Worm (Caenorhabditis elegans) whole organism, L2 larva: ENCODE results near the gene such-1.

Source experiments
- C34F6.9 ChIP-seq: fragments of 150-350 bp; optimal IDR thresholded peaks from 2 replicates; lab custom pipeline; 2014; ENCODE audit warnings: missing biosample characterization, missing genetic modification characterization
- Y55F3AM.14 ChIP-seq: fragments of 200-800 bp; sonication (Bioruptor generic); optimal IDR thresholded peaks from 2 replicates; lab custom pipeline; 2018; ENCODE audit warnings: mild to moderate bottlenecking, missing genetic modification characterization, missing compliant biosample characterization
- ZK546.5 ChIP-seq: sonication (generic microtip); optimal IDR thresholded peaks from 2 replicates; lab custom pipeline; 2017; ENCODE audit warnings: missing biosample characterization, missing genetic modification characterization
- ama-1 ChIP-seq: fragments of 150-350 bp; optimal IDR thresholded peaks from 2 replicates; lab custom pipeline; 2018; ENCODE audit warnings: inconsistent platforms
- blmp-1 ChIP-seq: sonication (generic microtip); optimal IDR thresholded peaks from 2 replicates; lab custom pipeline; 2017; ENCODE audit warnings: missing genetic modification characterization, mild to moderate bottlenecking, missing compliant biosample characterization, antibody characterized with exemption, moderate library complexity; ENCODE audit not compliant: insufficient read depth
- ceh-16 ChIP-seq: fragments of 150-350 bp; optimal IDR thresholded peaks from 2 replicates; lab custom pipeline; 2014; ENCODE audit warnings: missing biosample characterization, missing genetic modification characterization
- ceh-82 ChIP-seq: fragments of 150-350 bp; optimal IDR thresholded peaks from 2 replicates; lab custom pipeline; 2014; ENCODE audit warnings: missing biosample characterization, missing genetic modification characterization
- crh-2 ChIP-seq: sonication (generic microtip); optimal IDR thresholded peaks from 2 replicates; lab custom pipeline; 2017; ENCODE audit warnings: missing biosample characterization, missing genetic modification characterization
- dmd-4 ChIP-seq: sonication (generic microtip); optimal IDR thresholded peaks from 2 replicates; lab custom pipeline; 2017; ENCODE audit warnings: missing biosample characterization, missing genetic modification characterization
- elt-1 ChIP-seq: fragments of 150-350 bp; optimal IDR thresholded peaks from 2 replicates; lab custom pipeline; 2014; ENCODE audit warnings: missing biosample characterization, missing genetic modification characterization
- fos-1 ChIP-seq: fragments of 150-350 bp; optimal IDR thresholded peaks from 2 replicates; lab custom pipeline; 2014; ENCODE audit warnings: missing biosample characterization, missing genetic modification characterization
- gmeb-1 ChIP-seq: fragments of 150-350 bp; optimal IDR thresholded peaks from 2 replicates; lab custom pipeline; 2014; ENCODE audit warnings: missing biosample characterization, missing genetic modification characterization
- lin-11 ChIP-seq: fragments of 150-350 bp; sonication (generic microtip); optimal IDR thresholded peaks from 2 replicates; lab custom pipeline; 2014; ENCODE audit warnings: missing biosample characterization, missing genetic modification characterization, inconsistent platforms, mixed read lengths
- lin-13 ChIP-seq: fragments of 150-350 bp; optimal IDR thresholded peaks from 2 replicates; lab custom pipeline; 2014; ENCODE audit warnings: missing biosample characterization, missing genetic modification reagents, missing genetic modification characterization
- lin-39 ChIP-seq: fragments of 150-350 bp; optimal IDR thresholded peaks from 2 replicates; lab custom pipeline; 2014; ENCODE audit warnings: missing biosample characterization, missing genetic modification reagents, missing genetic modification characterization
- lsy-2 ChIP-seq, 2 experiments: fragments of 150-350 bp in 1 of 2; sonication (generic microtip) in 1 of 2; optimal IDR thresholded peaks; 2 replicates each; lab custom pipeline; 2014 to 2017; ENCODE audit warnings: missing biosample characterization in 2 of 2, missing genetic modification characterization in 2 of 2
- mab-5 ChIP-seq: fragments of 150-350 bp; optimal IDR thresholded peaks from 2 replicates; lab custom pipeline; 2014; ENCODE audit warnings: missing biosample characterization, missing genetic modification characterization
- mbf-1 ChIP-seq: sonication (generic microtip); optimal IDR thresholded peaks from 2 replicates; lab custom pipeline; 2017; ENCODE audit warnings: missing biosample characterization, missing genetic modification characterization
- mdl-1 ChIP-seq, 2 experiments: fragments of 150-350 bp in 1 of 2; sonication (generic microtip) in 1 of 2; optimal IDR thresholded peaks; 2 replicates each; lab custom pipeline; 2017; ENCODE audit warnings: missing biosample characterization in 2 of 2, missing genetic modification characterization in 2 of 2
- nhr-10 ChIP-seq: sonication (generic microtip); optimal IDR thresholded peaks from 2 replicates; lab custom pipeline; 2017; ENCODE audit warnings: missing biosample characterization, missing genetic modification characterization
- nhr-11 ChIP-seq: fragments of 150-350 bp; optimal IDR thresholded peaks from 2 replicates; lab custom pipeline; 2014; ENCODE audit warnings: missing biosample characterization, missing genetic modification characterization
- nhr-12 ChIP-seq: fragments of 150-350 bp; optimal IDR thresholded peaks from 2 replicates; lab custom pipeline; 2014; ENCODE audit warnings: missing biosample characterization, missing genetic modification characterization
- nhr-129 ChIP-seq: fragments of 150-350 bp; optimal IDR thresholded peaks from 2 replicates; lab custom pipeline; 2014; ENCODE audit warnings: missing biosample characterization, missing genetic modification characterization
- nhr-21 ChIP-seq: fragments of 150-350 bp; optimal IDR thresholded peaks from 2 replicates; lab custom pipeline; 2014; ENCODE audit warnings: missing biosample characterization, missing genetic modification characterization
- nhr-23 ChIP-seq: fragments of 150-350 bp; optimal IDR thresholded peaks from 2 replicates; lab custom pipeline; 2014; ENCODE audit warnings: missing biosample characterization, missing genetic modification reagents, missing genetic modification characterization
- nhr-237 ChIP-seq: fragments of 150-350 bp; optimal IDR thresholded peaks from 2 replicates; lab custom pipeline; 2014; ENCODE audit warnings: missing biosample characterization, missing genetic modification characterization
- nhr-25 ChIP-seq: fragments of 150-350 bp; sonication (generic microtip); optimal IDR thresholded peaks from 3 replicates; lab custom pipeline; 2014; ENCODE audit warnings: missing biosample characterization, missing genetic modification characterization
- nhr-6 ChIP-seq: fragments of 150-350 bp; optimal IDR thresholded peaks from 2 replicates; lab custom pipeline; 2014; ENCODE audit warnings: missing biosample characterization, missing genetic modification characterization
- nhr-77 ChIP-seq: fragments of 150-350 bp; optimal IDR thresholded peaks from 2 replicates; lab custom pipeline; 2014; ENCODE audit warnings: missing biosample characterization, missing genetic modification characterization
- peb-1 ChIP-seq: fragments of 150-350 bp; optimal IDR thresholded peaks from 2 replicates; lab custom pipeline; 2014; ENCODE audit warnings: missing biosample characterization, missing genetic modification characterization
- sem-4 ChIP-seq: fragments of 150-350 bp; optimal IDR thresholded peaks from 2 replicates; lab custom pipeline; 2014; ENCODE audit warnings: missing biosample characterization, missing genetic modification reagents, missing genetic modification characterization
- skn-1 ChIP-seq: sonication (generic microtip); optimal IDR thresholded peaks from 2 replicates; lab custom pipeline; 2017; ENCODE audit warnings: missing biosample characterization, missing genetic modification characterization
- sma-9 ChIP-seq, 2 experiments: fragments of 150-350 bp in 1 of 2; sonication (generic microtip) in 1 of 2; optimal IDR thresholded peaks; 2 replicates each; lab custom pipeline; 2014 to 2016; ENCODE audit warnings: missing genetic modification characterization in 2 of 2, mild to moderate bottlenecking in 1 of 2, missing biosample characterization in 1 of 2, missing compliant biosample characterization in 1 of 2, missing genetic modification reagents in 1 of 2, moderate library complexity in 1 of 2
- snpc-4 ChIP-seq: fragments of 150-350 bp; optimal IDR thresholded peaks from 2 replicates; lab custom pipeline; 2014; ENCODE audit warnings: missing biosample characterization, missing genetic modification characterization
- unc-39 ChIP-seq: fragments of 150-350 bp; optimal IDR thresholded peaks from 2 replicates; lab custom pipeline; 2014; ENCODE audit warnings: missing biosample characterization, missing genetic modification characterization
- unc-55 ChIP-seq: fragments of 150-350 bp; sonication (generic microtip); optimal IDR thresholded peaks from 3 replicates; lab custom pipeline; 2014; ENCODE audit warnings: missing biosample characterization, missing genetic modification reagents, missing genetic modification characterization
- unc-62 ChIP-seq: fragments of 150-350 bp; optimal IDR thresholded peaks from 2 replicates; lab custom pipeline; 2014; ENCODE audit warnings: missing biosample characterization, missing genetic modification reagents, missing genetic modification characterization
- zag-1 ChIP-seq: fragments of 150-350 bp; optimal IDR thresholded peaks from 2 replicates; lab custom pipeline; 2014; ENCODE audit warnings: missing biosample characterization, missing genetic modification characterization
- ztf-1 ChIP-seq: fragments of 200-800 bp; sonication (Bioruptor generic); conservative IDR thresholded peaks from 2 replicates; pipeline ENCODE4 v1.3.6; 2022; ENCODE audit warnings: missing genetic modification characterization, missing compliant biosample characterization
- ztf-11 ChIP-seq: sonication (generic microtip); optimal IDR thresholded peaks from 2 replicates; lab custom pipeline; 2017; ENCODE audit warnings: missing biosample characterization, missing genetic modification characterization

The such-1 gene

ce11 chrIII:11510826-11511225 lies 12.7 kb downstream of the such-1 start:
- TF ChIP-seq mab-5 (tag; lab: Kevin White, UChicago) (no peak), nhr-25 (tag; lab: Kevin White, UChicago) (no peak), nhr-12 (tag; lab: Kevin White, UChicago) (no peak), peb-1 (tag; lab: Kevin White, UChicago) (no peak), mbf-1 (tag; lab: Kevin White, UChicago) (no peak), nhr-6 (tag; lab: Kevin White, UChicago) (no peak), ztf-1 (GFP tag; lab: Robert Waterston, UW) (no peak)
- TF ChIP-seq, all 48 proteins: peak for 0

DNA sequence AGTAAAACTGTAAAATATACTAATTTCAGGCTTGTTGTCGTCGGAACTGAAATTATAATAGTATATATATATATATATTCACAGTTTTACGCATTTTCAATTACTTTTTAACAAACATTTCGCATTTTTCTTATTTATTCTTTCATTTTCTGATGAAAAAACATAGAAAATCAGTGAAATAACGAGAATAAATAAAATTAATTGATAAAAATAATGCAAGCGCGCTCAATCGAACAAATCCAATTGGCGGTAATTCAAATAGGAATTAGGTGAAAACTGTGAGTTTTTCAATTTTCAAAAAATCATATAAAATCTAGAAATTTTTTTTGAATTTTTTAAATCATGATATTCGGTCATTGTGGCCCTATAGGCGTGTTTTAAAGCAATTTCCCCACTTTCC lies 13.4 kb downstream of the such-1 start:
- TF ChIP-seq ztf-1 (GFP tag; lab: Robert Waterston, UW): no peak
- TF ChIP-seq, all 48 proteins: peak for 0

ce11 chrIII:11508816-11509215 lies 14.7 kb downstream of the such-1 start, which contains the start of gene Y66D12A.19:
Y66D12A.19 (plus strand) TSS chrIII:11509081.
- TF ChIP-seq ZK546.5 (tag; lab: Kevin White, UChicago) (no peak), nhr-21 (no peak), sma-9 (GFP tag; optimal IDR thresholded peaks at IDR 0.05; lab: Kevin White, UChicago) (no peak), sma-9 (tag; optimal IDR thresholded peaks at IDR 0.05; lab: Kevin White, UChicago) (no peak), snpc-4 (tag; lab: Kevin White, UChicago) (no peak), ama-1 (lab: Kevin White, UChicago) (no peak), sem-4 (no peak), skn-1 (no peak), nhr-12 (tag; lab: Kevin White, UChicago) (no peak), lin-13 (GFP tag; lab: Kevin White, UChicago) (no peak), nhr-25 (tag; lab: Kevin White, UChicago) (no peak), ceh-82 (tag; lab: Kevin White, UChicago) (no peak), nhr-77 (no peak), gmeb-1 (tag; lab: Kevin White, UChicago) (no peak), fos-1 (no peak)

DNA sequence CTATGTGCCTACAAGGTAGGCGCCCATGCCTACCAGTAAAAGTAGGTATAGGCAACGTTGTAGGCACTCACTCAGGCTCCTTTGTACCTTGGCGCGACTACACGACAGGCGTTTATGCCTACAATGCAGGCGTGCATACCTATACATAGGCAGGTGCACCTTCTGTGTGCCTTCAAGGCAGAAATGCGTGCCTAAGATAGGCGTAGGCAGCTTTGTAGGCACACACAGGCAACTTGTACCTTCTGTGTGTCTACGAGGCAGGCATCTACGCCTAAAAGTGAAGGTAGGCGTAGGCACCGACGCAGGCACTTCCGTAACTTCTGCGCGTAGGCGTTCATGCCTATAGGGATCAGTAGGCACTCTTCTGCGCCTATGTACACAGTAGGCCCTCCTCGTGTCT lies 17.9 kb downstream of the such-1 start:
- TF ChIP-seq ztf-11 (tag; lab: Kevin White, UChicago): no peak
- no peak for TF ChIP-seq mbf-1 (tag; lab: Kevin White, UChicago)
- TF ChIP-seq sem-4: no peak
- no peak for TF ChIP-seq nhr-237
- TF ChIP-seq lin-13 (GFP tag; lab: Kevin White, UChicago): no peak
- no peak for TF ChIP-seq lin-11 (tag; lab: Kevin White, UChicago)
- no peak for TF ChIP-seq nhr-23
- TF ChIP-seq nhr-21: no peak
- TF ChIP-seq nhr-10 (tag; lab: Kevin White, UChicago): no peak
- TF ChIP-seq nhr-11: no peak
- no peak for TF ChIP-seq nhr-129 (tag; lab: Kevin White, UChicago)
- TF ChIP-seq gmeb-1 (tag; lab: Kevin White, UChicago): no peak
- TF ChIP-seq blmp-1 (tag; lab: Kevin White, UChicago): no peak
- no peak for TF ChIP-seq unc-39 (tag; lab: Kevin White, UChicago)
- TF ChIP-seq mdl-1 (tag; optimal IDR thresholded peaks at IDR 0.05; lab: Kevin White, UChicago): no peak
- TF ChIP-seq ZK546.5 (tag; lab: Kevin White, UChicago): no peak
- TF ChIP-seq lin-39 (tag; lab: Kevin White, UChicago): no peak
- no peak for TF ChIP-seq zag-1 (tag; lab: Kevin White, UChicago)
- TF ChIP-seq Y55F3AM.14: no peak
- TF ChIP-seq, all 48 proteins: peak for 0

DNA sequence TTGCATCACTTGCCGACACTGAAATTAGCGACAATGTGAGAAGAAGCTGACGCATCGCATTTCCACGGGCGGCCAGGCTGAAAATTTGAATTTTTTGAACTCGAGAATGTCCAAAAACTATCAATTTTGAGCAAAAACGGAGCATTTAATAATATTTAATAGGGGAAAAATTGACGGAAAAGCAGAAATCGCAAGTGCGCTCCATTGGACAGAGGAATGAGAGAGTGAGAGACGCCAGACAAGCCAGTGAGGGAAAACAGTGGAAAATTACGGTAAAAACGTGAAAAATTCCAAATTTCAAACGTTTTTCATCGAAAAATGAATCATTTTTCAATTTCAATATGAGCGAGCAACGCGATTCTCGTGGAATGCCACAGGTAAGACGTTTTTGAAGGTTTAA lies 18.3 kb downstream of the such-1 start, which contains the start of the genes Y66D12A.21 and spe-6:
Gene Y66D12A.21 (minus strand): TSS at position 90 of the 400 bp plus-strand sequence.
Gene spe-6 (plus strand): TSS at position 276 of the 400 bp plus-strand sequence.
- TF ChIP-seq mbf-1 (tag; lab: Kevin White, UChicago) (no peak), lsy-2 (tag; optimal IDR thresholded peaks at IDR 0.05; lab: Kevin White, UChicago) (peak in 1 of 2 experiments; percentile 42), elt-1 (tag; lab: Kevin White, UChicago) (no peak), nhr-237 (no peak), nhr-77 (no peak), unc-62 (GFP tag; lab: Kevin White, UChicago) (no peak), dmd-4 (tag; lab: Kevin White, UChicago) (no peak), ceh-16 (tag; lab: Kevin White, UChicago) (no peak), nhr-11 (no peak), nhr-129 (tag; lab: Kevin White, UChicago) (peak; percentile 8), mdl-1 (tag; optimal IDR thresholded peaks at IDR 0.05; lab: Kevin White, UChicago) (no peak), lin-39 (tag; lab: Kevin White, UChicago) (no peak), ceh-82 (tag; lab: Kevin White, UChicago) (no peak), gmeb-1 (tag; lab: Kevin White, UChicago) (no peak), unc-55 (GFP tag; lab: Kevin White, UChicago) (peak; percentile 52), ZK546.5 (tag; lab: Kevin White, UChicago) (no peak), nhr-6 (tag; lab: Kevin White, UChicago) (no peak), sma-9 (GFP tag; optimal IDR thresholded peaks at IDR 0.05; lab: Kevin White, UChicago) (no peak), sma-9 (tag; optimal IDR thresholded peaks at IDR 0.05; lab: Kevin White, UChicago) (no peak), peb-1 (tag; lab: Kevin White, UChicago) (no peak), C34F6.9 (peak; percentile 22), crh-2 (tag; lab: Kevin White, UChicago) (no peak), lin-11 (tag; lab: Kevin White, UChicago) (no peak)
- TF ChIP-seq, all 48 proteins: peak for 4
